Fruit fly (Drosophila melanogaster) whole organism, embryonic: Measurements from ENCODE around the gene CG14105.

Source experiments
- Atf6 ChIP-seq: fragments of 200-800 bp; sonication (Bioruptor generic); IDR thresholded peaks from 2 replicates; pipeline ENCODE4 v1.3.6; 2022; ENCODE audit warnings: missing biosample characterization, missing genetic modification characterization
- Awh ChIP-seq: fragments of 200-800 bp; sonication (Bioruptor generic); IDR thresholded peaks from 2 replicates; pipeline ENCODE4, ENCODE4 v1.3.6; 2022; ENCODE audit warnings: missing biosample characterization, missing genetic modification characterization
- Bdp1 ChIP-seq: fragments of 200-800 bp; sonication (Bioruptor generic); optimal IDR thresholded peaks from 3 replicates; lab custom pipeline; 2016; ENCODE audit warnings: missing biosample characterization, missing genetic modification characterization
- Blimp-1 ChIP-seq: fragments of 200-800 bp; sonication (Bioruptor generic); optimal IDR thresholded peaks from 3 replicates; lab custom pipeline; 2018; ENCODE audit warnings: missing biosample characterization, missing genetic modification characterization, mild to moderate bottlenecking, moderate library complexity, missing genetic modification reagents
- CG10209 ChIP-seq: fragments of 200-800 bp; sonication (Bioruptor generic); optimal IDR thresholded peaks from 3 replicates; lab custom pipeline; 2017; ENCODE audit warnings: missing biosample characterization, mild to moderate bottlenecking, missing genetic modification characterization, missing genetic modification reagents
- CG11456 ChIP-seq: fragments of 200-800 bp; sonication (Bioruptor generic); IDR thresholded peaks from 3 replicates; pipeline ENCODE4 v1.3.6; 2022; ENCODE audit warnings: missing biosample characterization, missing genetic modification characterization
- CG12659 ChIP-seq: fragments of 200-800 bp; sonication (Bioruptor generic); optimal IDR thresholded peaks from 3 replicates; lab custom pipeline; 2017; ENCODE audit warnings: mild to moderate bottlenecking, missing biosample characterization, missing genetic modification reagents, missing genetic modification characterization
- CG14050 ChIP-seq: fragments of 200-800 bp; sonication (Bioruptor generic); IDR thresholded peaks from 3 replicates; pipeline ENCODE4 v1.3.6; 2022; ENCODE audit warnings: missing biosample characterization, missing genetic modification characterization
- CG15479 ChIP-seq: fragments of 200-800 bp; sonication (Bioruptor generic); optimal IDR thresholded peaks from 3 replicates; lab custom pipeline; 2019; ENCODE audit warnings: missing biosample characterization, mild to moderate bottlenecking, missing genetic modification characterization, moderate library complexity
- CG17361 ChIP-seq: fragments of 200-800 bp; sonication (Bioruptor generic); IDR thresholded peaks from 3 replicates; pipeline ENCODE4 v1.3.6; 2022; ENCODE audit warnings: missing biosample characterization, missing genetic modification characterization
- CG17385 ChIP-seq: fragments of 200-800 bp; sonication (Bioruptor generic); optimal IDR thresholded peaks from 3 replicates; lab custom pipeline; 2018; ENCODE audit warnings: missing biosample characterization, mild to moderate bottlenecking, missing genetic modification characterization
- CG1832 ChIP-seq: fragments of 200-800 bp; sonication (Bioruptor generic); optimal IDR thresholded peaks from 2 replicates; lab custom pipeline; 2017; ENCODE audit warnings: missing biosample characterization, mild to moderate bottlenecking, missing genetic modification characterization, inconsistent platforms
- CG2199 ChIP-seq: fragments of 200-800 bp; sonication (Bioruptor generic); IDR thresholded peaks from 3 replicates; pipeline ENCODE4 v1.3.6; 2022; ENCODE audit warnings: missing biosample characterization, missing genetic modification characterization
- CG30020 ChIP-seq: fragments of 200-800 bp; optimal IDR thresholded peaks from 2 replicates; lab custom pipeline; 2019; ENCODE audit warnings: missing biosample characterization, mild to moderate bottlenecking, missing genetic modification characterization, moderate library complexity
- CG31224 ChIP-seq: fragments of 200-800 bp; sonication (Bioruptor generic); IDR thresholded peaks from 2 replicates; pipeline ENCODE4 v1.3.6; 2022; ENCODE audit warnings: missing biosample characterization, missing genetic modification characterization
- CG31365 ChIP-seq: fragments of 200-800 bp; sonication (Bioruptor generic); optimal IDR thresholded peaks from 2 replicates; lab custom pipeline; 2018; ENCODE audit warnings: missing biosample characterization, mild to moderate bottlenecking, missing genetic modification characterization
- CG33557 ChIP-seq: fragments of 200-800 bp; sonication (Bioruptor generic); optimal IDR thresholded peaks from 2 replicates; lab custom pipeline; 2019; ENCODE audit warnings: missing biosample characterization, mild to moderate bottlenecking, missing genetic modification characterization, moderate library complexity
- CG8089 ChIP-seq: fragments of 200-800 bp; sonication (Bioruptor generic); optimal IDR thresholded peaks from 3 replicates; lab custom pipeline; 2016; ENCODE audit warnings: missing biosample characterization, missing genetic modification characterization
- CoRest ChIP-seq: fragments of 200-800 bp; sonication (Bioruptor generic); optimal IDR thresholded peaks from 3 replicates; lab custom pipeline; 2018; ENCODE audit warnings: missing biosample characterization, mild to moderate bottlenecking, missing genetic modification characterization, moderate library complexity
- E2f2 ChIP-seq: fragments of 200-800 bp; sonication (Bioruptor generic); IDR thresholded peaks from 2 replicates; pipeline ENCODE4 v1.3.6; 2022; ENCODE audit warnings: missing biosample characterization, missing genetic modification characterization
- Ets65A ChIP-seq: fragments of 200-800 bp; sonication (Bioruptor generic); peaks from one replicate; lab custom pipeline; 2016; ENCODE audit warnings: missing biosample characterization, missing genetic modification characterization
- HLH4C ChIP-seq: fragments of 200-800 bp; sonication (Bioruptor generic); IDR thresholded peaks from 3 replicates; pipeline ENCODE4 v1.3.6; 2022; ENCODE audit warnings: missing biosample characterization, missing genetic modification characterization; ENCODE audit not compliant: partially characterized antibody
- Hmx ChIP-seq: fragments of 200-800 bp; sonication (Bioruptor generic); optimal IDR thresholded peaks from 2 replicates; lab custom pipeline; 2016; ENCODE audit warnings: missing biosample characterization, missing genetic modification characterization
- Hr39 ChIP-seq: fragments of >200 bp; optimal IDR thresholded peaks from 2 replicates; lab custom pipeline; 2017
- Lpt ChIP-seq: fragments of >200 bp; optimal IDR thresholded peaks from 2 replicates; lab custom pipeline; 2018; ENCODE audit warnings: missing biosample characterization, missing genetic modification characterization
- Max ChIP-seq: fragments of 200-800 bp; sonication (Bioruptor generic); optimal IDR thresholded peaks from 2 replicates; lab custom pipeline; 2016; ENCODE audit warnings: missing biosample characterization, mild to moderate bottlenecking, missing genetic modification characterization
- Med ChIP-seq: fragments of 200-800 bp; sonication (Bioruptor generic); peaks from one replicate; lab custom pipeline; 2016; ENCODE audit warnings: missing biosample characterization, missing genetic modification characterization, mild to moderate bottlenecking, inconsistent platforms, moderate library complexity
- Oaz ChIP-seq: fragments of 200-800 bp; sonication (Bioruptor generic); IDR thresholded peaks from 2 replicates; pipeline ENCODE4 v1.3.6; 2022; ENCODE audit warnings: missing biosample characterization, missing genetic modification characterization
- Scr ChIP-seq: fragments of 200-800 bp; sonication (Bioruptor generic); IDR thresholded peaks from 2 replicates; pipeline ENCODE4 v1.3.6; 2022; ENCODE audit warnings: missing biosample characterization, missing genetic modification characterization; ENCODE audit not compliant: partially characterized antibody
- Sin3A ChIP-seq: fragments of >200 bp; optimal IDR thresholded peaks from 2 replicates; lab custom pipeline; 2018
- Six4 ChIP-seq: fragments of 200-800 bp; sonication (Bioruptor generic); optimal IDR thresholded peaks from 2 replicates; lab custom pipeline; 2016; ENCODE audit warnings: missing biosample characterization, missing genetic modification characterization
- Ssrp ChIP-seq: fragments of 200-800 bp; sonication (Bioruptor generic); optimal IDR thresholded peaks from 2 replicates; lab custom pipeline; 2018; ENCODE audit warnings: missing biosample characterization, mild to moderate bottlenecking, missing genetic modification characterization, moderate library complexity
- TFAM ChIP-seq: fragments of 200-800 bp; sonication (Bioruptor generic); optimal IDR thresholded peaks from 2 replicates; lab custom pipeline; 2017; ENCODE audit warnings: missing biosample characterization, missing genetic modification characterization, inconsistent platforms
- Vsx1 ChIP-seq: fragments of 200-800 bp; sonication (Bioruptor generic); optimal IDR thresholded peaks from 2 replicates; lab custom pipeline; 2017; ENCODE audit warnings: missing biosample characterization, mild to moderate bottlenecking, missing genetic modification characterization, missing genetic modification reagents
- amos ChIP-seq: fragments of 200-800 bp; sonication (Bioruptor generic); IDR thresholded peaks from 2 replicates; pipeline ENCODE4 v1.3.6; 2022; ENCODE audit warnings: missing biosample characterization, missing genetic modification characterization; ENCODE audit not compliant: partially characterized antibody
- bbx ChIP-seq: fragments of 200-800 bp; sonication (Bioruptor generic); IDR thresholded peaks from 2 replicates; pipeline ENCODE4 v1.3.6; 2022; ENCODE audit warnings: missing biosample characterization, missing genetic modification characterization; ENCODE audit not compliant: partially characterized antibody
- exex ChIP-seq: fragments of 200-800 bp; sonication (Bioruptor generic); optimal IDR thresholded peaks from 4 replicates; lab custom pipeline; 2018; ENCODE audit warnings: missing biosample characterization, mild to moderate bottlenecking, missing genetic modification characterization, moderate library complexity
- gsb-n ChIP-seq: fragments of 200-800 bp; sonication (Bioruptor generic); optimal IDR thresholded peaks from 3 replicates; lab custom pipeline; 2018; ENCODE audit warnings: missing biosample characterization, mild to moderate bottlenecking, missing genetic modification characterization
- hkb ChIP-seq, 2 experiments: fragments of 200-800 bp in 1 of 2; fragments of >200 bp in 1 of 2; sonication (Bioruptor generic) in 1 of 2; IDR thresholded peaks in 1 of 2; optimal IDR thresholded peaks in 1 of 2; 2 replicates each; pipeline versions ENCODE4 v1.3.6 to Lab custom; 2017 to 2022; ENCODE audit warnings: missing biosample characterization in 1 of 2, missing genetic modification characterization in 1 of 2
- inv ChIP-seq: fragments of 200-800 bp; sonication (Bioruptor generic); IDR thresholded peaks from 2 replicates; pipeline ENCODE4 v1.3.6; 2022; ENCODE audit warnings: missing biosample characterization, missing genetic modification characterization; ENCODE audit not compliant: partially characterized antibody
- knrl ChIP-seq: fragments of 200-800 bp; sonication (Bioruptor generic); IDR thresholded peaks from 3 replicates; pipeline ENCODE4 v1.3.6; 2022; ENCODE audit warnings: missing biosample characterization, missing genetic modification characterization; ENCODE audit not compliant: partially characterized antibody
- mld ChIP-seq: fragments of 200-800 bp; sonication (Bioruptor generic); IDR thresholded peaks from 3 replicates; pipeline ENCODE4 v1.3.6; 2022; ENCODE audit warnings: missing biosample characterization, missing genetic modification characterization; ENCODE audit not compliant: partially characterized antibody
- nerfin-2 ChIP-seq: fragments of 200-800 bp; sonication (Bioruptor generic); IDR thresholded peaks from 2 replicates; pipeline ENCODE4 v1.3.6; 2022; ENCODE audit warnings: missing biosample characterization, missing genetic modification characterization; ENCODE audit not compliant: partially characterized antibody
- schlank ChIP-seq: fragments of 200-800 bp; sonication (Bioruptor generic); optimal IDR thresholded peaks from 2 replicates; lab custom pipeline; 2018; ENCODE audit warnings: missing biosample characterization, mild to moderate bottlenecking, missing genetic modification characterization
- sens-2 ChIP-seq: fragments of 200-800 bp; sonication (Bioruptor generic); IDR thresholded peaks from 2 replicates; pipeline ENCODE4 v1.3.6; 2022; ENCODE audit warnings: missing biosample characterization, missing genetic modification characterization
- so ChIP-seq: fragments of 200-800 bp; sonication (Bioruptor generic); IDR thresholded peaks from 3 replicates; pipeline ENCODE4 v1.3.6; 2022; ENCODE audit warnings: missing biosample characterization, missing genetic modification characterization
- ssp ChIP-seq: fragments of 200-800 bp; sonication (Bioruptor generic); IDR thresholded peaks from 2 replicates; pipeline ENCODE4 v1.3.6; 2022; ENCODE audit warnings: missing biosample characterization, missing genetic modification characterization
- trh ChIP-seq: fragments of 200-800 bp; sonication (Bioruptor generic); optimal IDR thresholded peaks from 2 replicates; lab custom pipeline; 2016; ENCODE audit warnings: missing biosample characterization, missing genetic modification characterization
- tx ChIP-seq: fragments of 200-800 bp; sonication (Bioruptor generic); optimal IDR thresholded peaks from 2 replicates; lab custom pipeline; 2016; ENCODE audit warnings: missing biosample characterization, missing genetic modification characterization
- unc-4 ChIP-seq: fragments of 200-800 bp; sonication (Bioruptor generic); IDR thresholded peaks from 2 replicates; pipeline ENCODE4 v1.3.6; 2022; ENCODE audit warnings: missing biosample characterization, missing genetic modification characterization; ENCODE audit not compliant: partially characterized antibody
- z ChIP-seq: fragments of 200-800 bp; sonication (Bioruptor generic); IDR thresholded peaks from 3 replicates; pipeline ENCODE4 v1.3.6; 2022; ENCODE audit warnings: missing biosample characterization, missing genetic modification characterization
- zen2 ChIP-seq: fragments of 200-800 bp; sonication (Bioruptor generic); IDR thresholded peaks from 3 replicates; pipeline ENCODE4 v1.3.6; 2022; ENCODE audit warnings: missing biosample characterization, missing genetic modification characterization; ENCODE audit not compliant: partially characterized antibody

Gene CG14105

DNA sequence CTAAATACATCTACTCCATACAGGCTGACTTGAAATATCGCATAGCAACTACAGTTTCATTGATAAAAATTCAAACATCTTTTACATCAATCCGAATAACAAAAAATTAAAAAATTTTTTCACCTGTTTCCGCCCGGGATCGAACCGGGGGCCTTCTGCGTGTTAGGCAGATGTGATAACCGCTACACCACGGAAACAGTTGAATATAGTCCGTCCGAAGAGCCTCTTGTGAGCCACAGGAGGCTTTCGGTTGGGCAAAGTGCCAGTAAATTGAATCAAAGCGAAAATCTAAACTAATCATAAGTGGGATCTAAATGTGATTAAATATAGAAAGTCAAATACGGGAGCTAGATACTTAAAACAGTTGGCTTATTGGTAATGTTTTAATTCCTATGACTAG lies 7.0 kb upstream of the CG14105 start (continued):
- TF ChIP-seq CG30020 (tag; lab: Kevin White, UChicago) (no peak), inv (GFP tag; lab: Robert Waterston, UW) (peak; percentile 38; the same call in 1 of the 2 replicates), nerfin-2 (GFP tag; lab: Robert Waterston, UW) (peak; percentile 78), CG10209 (GFP tag; lab: Kevin White, UChicago) (no peak), TFAM (GFP tag; lab: Kevin White, UChicago) (no peak), CG12659 (no peak), Atf6 (GFP tag; lab: Robert Waterston, UW) (no peak), Scr (GFP tag; lab: Robert Waterston, UW) (peak; percentile 56), CG2199 (no peak; the same call in 2 of the 3 replicates), trh (GFP tag; lab: Kevin White, UChicago) (no peak), gsb-n (tag; lab: Kevin White, UChicago) (no peak), knrl (GFP tag; lab: Robert Waterston, UW) (peak; percentile 54), hkb (optimal IDR thresholded peaks at IDR 0.05; lab: Kevin White, UChicago) (no peak), hkb (GFP tag; IDR thresholded peaks at IDR 0.05; lab: Robert Waterston, UW) (no peak), Ssrp (tag; lab: Kevin White, UChicago) (no peak), CG17385 (GFP tag; lab: Kevin White, UChicago) (no peak), Vsx1 (no peak), Hmx (GFP tag; lab: Kevin White, UChicago) (no peak), CG31224 (GFP tag; lab: Robert Waterston, UW) (no peak), CG17361 (GFP tag; lab: Robert Waterston, UW) (no peak), mld (GFP tag; lab: Robert Waterston, UW) (peak; percentile 84; the same call in 2 of the 3 replicates), CG1832 (no peak), Oaz (GFP tag; lab: Robert Waterston, UW) (no peak), amos (GFP tag; lab: Robert Waterston, UW) (peak; percentile 81), z (no peak), E2f2 (GFP tag; lab: Robert Waterston, UW) (no peak), Bdp1 (GFP tag; lab: Kevin White, UChicago) (peak; percentile 99), CG8089 (no peak), unc-4 (GFP tag; lab: Robert Waterston, UW) (no peak), CG11456 (GFP tag; lab: Robert Waterston, UW) (no peak), CG33557 (no peak), Sin3A (lab: Kevin White, UChicago) (no peak), zen2 (GFP tag; lab: Robert Waterston, UW) (peak; percentile 47; the same call in 1 of the 3 replicates), Ets65A (GFP tag; lab: Kevin White, UChicago) (no peak), exex (tag; lab: Kevin White, UChicago) (peak; percentile 30), Lpt (GFP tag; lab: Kevin White, UChicago) (no peak), bbx (GFP tag; lab: Robert Waterston, UW) (peak; percentile 79), schlank (no peak), Max (no peak), CG15479 (GFP tag; lab: Kevin White, UChicago) (no peak), tx (GFP tag; lab: Kevin White, UChicago) (no peak)

- TF ChIP-seq Med (peak; percentile 14), Bdp1 (GFP tag; lab: Kevin White, UChicago) (peak; percentile 98), Blimp-1 (GFP tag; lab: Kevin White, UChicago) (no peak), CoRest (no peak), Six4 (GFP tag; lab: Kevin White, UChicago) (no peak), CG31365 (no peak), CG14050 (GFP tag; lab: Robert Waterston, UW) (no peak), so (GFP tag; lab: Robert Waterston, UW) (no peak), sens-2 (no peak), ssp (GFP tag; lab: Robert Waterston, UW) (no peak), Awh (GFP tag; lab: Robert Waterston, UW) (peak; percentile 47; the same call in 1 of the 2 replicates), HLH4C (GFP tag; lab: Robert Waterston, UW) (peak; percentile 47), Hr39 (no peak)
Observed at dm6 chr3L:13432791-13433190, 6.3 kb upstream of the CG14105 start.
